Worm (Caenorhabditis elegans): ENCODE data around the gene srd-63.
"Not testable (repeated sequence)": the region's sequence is repeated elsewhere in the genome, so short reads cannot be mapped to it uniquely, and the experiment has no call there.

Gene srd-63

DNA sequence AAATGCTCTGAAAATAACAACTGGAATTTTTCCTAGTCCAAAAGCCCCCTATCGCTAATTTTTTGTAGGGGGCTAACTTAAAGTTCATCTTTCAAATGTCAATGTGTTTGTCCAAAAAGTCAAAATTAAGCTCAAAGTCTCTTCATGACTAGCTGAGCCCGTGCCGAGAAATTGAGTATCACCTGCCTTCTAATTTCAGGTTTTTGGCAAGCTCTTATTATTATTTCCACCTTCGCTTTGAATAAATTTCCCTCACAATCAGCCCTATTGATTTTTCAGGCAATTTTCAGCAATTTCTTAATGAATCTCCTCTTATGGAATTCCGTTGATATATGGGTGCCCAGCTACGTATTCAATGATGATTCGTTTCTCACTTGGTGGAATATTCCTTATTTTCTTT, 5.8 kb upstream of the srd-63 start, which contains the start of gene sre-36:
Gene sre-36 (plus strand): TSS at position 301 of the 400 bp plus-strand sequence.
- TF ChIP-seq tbx-8 (GFP tag; optimal IDR thresholded peaks at IDR 0.05) (no peak), elt-1 (tag; optimal IDR thresholded peaks at IDR 0.05; ENCODE audit: borderline replicate concordance, insufficient read depth) (no peak), ceh-83 (GFP tag; optimal IDR thresholded peaks at IDR 0.05) (no peak), lin-13 (tag; optimal IDR thresholded peaks at IDR 0.05) (no peak), mab-5 (tag; optimal IDR thresholded peaks at IDR 0.05) (no peak)

- TF ChIP-seq unc-39 (tag; optimal IDR thresholded peaks at IDR 0.05) (no peak), nhr-28 (tag; optimal IDR thresholded peaks at IDR 0.05) (no peak), ceh-39 (tag; optimal IDR thresholded peaks at IDR 0.05) (no peak), nhr-2 (tag; optimal IDR thresholded peaks at IDR 0.05) (no peak), ces-1 (GFP tag; optimal IDR thresholded peaks at IDR 0.05) (no peak), lin-32 (GFP tag; optimal IDR thresholded peaks at IDR 0.05) (no peak), mab-5 (tag; optimal IDR thresholded peaks at IDR 0.05) (no peak), unc-120 (tag; optimal IDR thresholded peaks at IDR 0.05; ENCODE audit: poor library complexity, severe bottlenecking) (no peak), elt-1 (tag; optimal IDR thresholded peaks at IDR 0.05; ENCODE audit: borderline replicate concordance, insufficient read depth) (no peak), unc-62 (GFP tag; optimal IDR thresholded peaks at IDR 0.05) (no peak), blmp-1 (tag; optimal IDR thresholded peaks at IDR 0.05) (no peak), ceh-83 (GFP tag; optimal IDR thresholded peaks at IDR 0.05) (no peak), zip-8 (tag; optimal IDR thresholded peaks at IDR 0.05) (no peak), M03D4.4 (tag; optimal IDR thresholded peaks at IDR 0.05) (no peak), drap-1 (GFP tag; optimal IDR thresholded peaks at IDR 0.05) (no peak), elt-3 (tag; optimal IDR thresholded peaks at IDR 0.05) (no peak), ceh-43 (GFP tag; optimal IDR thresholded peaks at IDR 0.05) (no peak), nhr-12 (tag; optimal IDR thresholded peaks at IDR 0.05) (no peak)
These were observed 2.1 kb upstream of the srd-63 start, which contains the start of gene F13A7.12 for ce11 chrV:16395739-16396138. Gene F13A7.12, plus strand, starts transcription at chrV:16396039.

- no peak for TF ChIP-seq unc-62 (GFP tag; optimal IDR thresholded peaks at IDR 0.05)
These were observed 1.5 kb upstream of the srd-63 start, which contains the start of gene F13A7.11 for ce11 chrV:16395131-16395530. Gene F13A7.11, minus strand, starts transcription at chrV:16395304.

DNA sequence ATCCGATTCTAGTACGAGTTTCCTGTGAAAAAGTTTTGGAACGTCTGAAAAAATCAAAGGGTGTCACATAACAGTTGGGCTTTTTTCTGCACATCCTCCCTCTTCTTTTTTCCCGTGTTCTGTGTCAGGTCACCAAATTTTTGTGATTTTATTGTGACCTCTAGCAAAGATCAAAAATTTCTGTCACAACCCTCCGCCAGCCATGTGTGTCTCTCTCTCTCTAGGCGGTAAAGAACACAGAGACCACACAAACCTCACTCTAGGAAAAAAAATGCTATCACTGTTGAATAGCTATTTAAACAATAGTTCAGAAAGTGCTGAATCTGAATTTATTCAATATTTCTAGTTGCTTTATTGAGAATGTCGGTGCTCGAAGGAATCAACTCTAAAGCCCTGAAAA, 3.0 kb downstream of the srd-63 start, which contains the start of gene gst-44:
Gene gst-44 (plus strand): TSS at position 237 of the 400 bp plus-strand sequence.
- no peak for TF ChIP-seq bed-3 (GFP tag; optimal IDR thresholded peaks at IDR 0.05)
- TF ChIP-seq cnd-1 (tag; optimal IDR thresholded peaks at IDR 0.05), result no peak
- TF ChIP-seq ceh-39 (tag; optimal IDR thresholded peaks at IDR 0.05), result no peak
- no peak for TF ChIP-seq tbx-8 (GFP tag; optimal IDR thresholded peaks at IDR 0.05)

- no peak for TF ChIP-seq lsy-2 (tag; optimal IDR thresholded peaks at IDR 0.05)
- no peak for TF ChIP-seq lin-32 (GFP tag; optimal IDR thresholded peaks at IDR 0.05)
- TF ChIP-seq mab-5 (tag; optimal IDR thresholded peaks at IDR 0.05), result no peak
- no peak for TF ChIP-seq blmp-1 (tag; optimal IDR thresholded peaks at IDR 0.05)
- TF ChIP-seq nhr-2 (tag; optimal IDR thresholded peaks at IDR 0.05), result no peak
- TF ChIP-seq ztf-11 (tag; optimal IDR thresholded peaks at IDR 0.05), result no peak
- no peak for TF ChIP-seq nhr-12 (tag; optimal IDR thresholded peaks at IDR 0.05)
- no peak for TF ChIP-seq snpc-4 (tag; optimal IDR thresholded peaks at IDR 0.05)
- TF ChIP-seq unc-62 (GFP tag; optimal IDR thresholded peaks at IDR 0.05), result no peak
- no peak for TF ChIP-seq nhr-28 (tag; optimal IDR thresholded peaks at IDR 0.05)
These were observed 5.4 kb downstream of the srd-63 start, which contains the start of gene sri-65 for ce11 chrV:16388268-16388667. Gene sri-65, minus strand, starts transcription at chrV:16388368.

DNA sequence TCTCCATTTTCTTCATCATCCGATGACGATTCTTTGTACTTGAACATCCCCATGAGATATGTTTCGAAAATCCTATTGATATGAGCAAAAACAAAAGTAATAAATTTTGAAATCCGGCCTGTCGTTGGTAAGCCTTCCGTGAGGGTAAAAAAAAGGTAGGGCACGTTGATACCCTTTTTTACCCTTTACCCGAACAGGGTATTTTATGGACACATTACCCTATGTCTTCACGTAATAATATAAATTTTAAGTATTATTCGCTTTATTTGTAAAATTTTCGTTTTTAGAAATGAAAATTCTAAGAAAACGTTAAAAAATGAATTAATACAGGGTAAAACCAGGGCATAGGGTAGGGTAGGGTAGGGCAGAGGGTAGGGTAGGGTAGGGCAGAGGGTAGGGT, 9.9 kb downstream of the srd-63 start, which contains the start of gene F13A7.7:
Gene F13A7.7 (minus strand): TSS at position 101 of the 400 bp plus-strand sequence.
- not testable (repeated sequence) for TF ChIP-seq unc-62 (GFP tag; optimal IDR thresholded peaks at IDR 0.05); elt-1 (tag; optimal IDR thresholded peaks at IDR 0.05; ENCODE audit: borderline replicate concordance, insufficient read depth); drap-1 (GFP tag; optimal IDR thresholded peaks at IDR 0.05)

ce11 chrV:16382949-16383348, 10.7 kb downstream of the srd-63 start:
- TF ChIP-seq ham-2 (GFP tag; optimal IDR thresholded peaks at IDR 0.05), result no peak
- TF ChIP-seq mls-2 (tag; optimal IDR thresholded peaks at IDR 0.05), result no peak
- TF ChIP-seq sem-2 (GFP tag; optimal IDR thresholded peaks at IDR 0.05), result no peak
- no peak for TF ChIP-seq ceh-39 (tag; optimal IDR thresholded peaks at IDR 0.05)
- TF ChIP-seq nhr-12 (tag; optimal IDR thresholded peaks at IDR 0.05), result no peak
- no peak for TF ChIP-seq flh-1 (GFP tag; optimal IDR thresholded peaks at IDR 0.05)
- no peak for TF ChIP-seq snpc-4 (tag; optimal IDR thresholded peaks at IDR 0.05)
- no peak for TF ChIP-seq drap-1 (GFP tag; optimal IDR thresholded peaks at IDR 0.05)
- TF ChIP-seq zip-8 (tag; optimal IDR thresholded peaks at IDR 0.05), result no peak
- TF ChIP-seq unc-62 (GFP tag; optimal IDR thresholded peaks at IDR 0.05), result no peak
- TF ChIP-seq nhr-28 (tag; optimal IDR thresholded peaks at IDR 0.05), result no peak
- no peak for TF ChIP-seq M03D4.4 (tag; optimal IDR thresholded peaks at IDR 0.05)
- no peak for TF ChIP-seq ceh-43 (GFP tag; optimal IDR thresholded peaks at IDR 0.05)
- no peak for TF ChIP-seq unc-120 (tag; optimal IDR thresholded peaks at IDR 0.05; ENCODE audit: poor library complexity, severe bottlenecking)
- no peak for TF ChIP-seq bed-3 (GFP tag; optimal IDR thresholded peaks at IDR 0.05)
- no peak for TF ChIP-seq lin-32 (GFP tag; optimal IDR thresholded peaks at IDR 0.05)
- no peak for TF ChIP-seq lin-13 (tag; optimal IDR thresholded peaks at IDR 0.05)
- TF ChIP-seq elt-3 (tag; optimal IDR thresholded peaks at IDR 0.05), result no peak
- TF ChIP-seq blmp-1 (tag; optimal IDR thresholded peaks at IDR 0.05), result no peak
- no peak for TF ChIP-seq nhr-76 (tag; optimal IDR thresholded peaks at IDR 0.05)

Measured in whole organism, mixed stage, embryonic.